Worm (Caenorhabditis elegans) whole organism, young adult: ENCODE data around the gene glb-11.

Experiments
- B0035.1 ChIP-seq: sonication (generic microtip); optimal IDR thresholded peaks from 2 replicates; lab custom pipeline; 2016; ENCODE audit warnings: missing genetic modification characterization, mild to moderate bottlenecking, missing compliant biosample characterization, missing genotype, missing genetic modification reagents
- F23B12.7 ChIP-seq: sonication (generic microtip); optimal IDR thresholded peaks from 2 replicates; lab custom pipeline; 2017; ENCODE audit warnings: missing genetic modification characterization, mild to moderate bottlenecking, missing compliant biosample characterization, antibody characterized with exemption, moderate library complexity; ENCODE audit not compliant: insufficient read depth
- F33H1.4 ChIP-seq: fragments of 200-800 bp; sonication (Bioruptor generic); IDR thresholded peaks from 2 replicates; pipeline ENCODE4 v1.3.6; 2022; ENCODE audit warnings: missing genetic modification reagents, missing genetic modification characterization, missing compliant biosample characterization
- F49E8.2 ChIP-seq: sonication (generic microtip); optimal IDR thresholded peaks from 3 replicates; lab custom pipeline; 2017; ENCODE audit warnings: missing genetic modification characterization, mild to moderate bottlenecking, missing compliant biosample characterization, antibody characterized with exemption, moderate library complexity; ENCODE audit not compliant: insufficient read depth
- T07F8.4 ChIP-seq: sonication (generic microtip); optimal IDR thresholded peaks from 2 replicates; lab custom pipeline; 2016; ENCODE audit warnings: mild to moderate bottlenecking, missing genetic modification characterization, moderate library complexity, missing compliant biosample characterization
- Y53F4B.3 ChIP-seq: fragments of 200-800 bp; sonication (Bioruptor generic); IDR thresholded peaks from 2 replicates; pipeline ENCODE4 v1.3.6; 2022; ENCODE audit warnings: missing genetic modification reagents, missing genetic modification characterization, missing compliant biosample characterization
- Y56A3A.18 ChIP-seq: fragments of 200-800 bp; sonication (Bioruptor generic); IDR thresholded peaks from 2 replicates; pipeline ENCODE4 v1.3.6; 2022; ENCODE audit warnings: missing genetic modification reagents, missing genetic modification characterization, missing compliant biosample characterization
- Y95B8A.8 ChIP-seq: fragments of 200-800 bp; sonication (Bioruptor generic); IDR thresholded peaks from 2 replicates; pipeline ENCODE4 v1.3.6; 2022; ENCODE audit warnings: missing genetic modification reagents, missing genetic modification characterization, missing compliant biosample characterization
- ama-1 ChIP-seq, 3 experiments: fragments of 150-350 bp in 1 of 3; sonication (generic microtip) in 2 of 3; optimal IDR thresholded peaks; 2 replicates each; lab custom pipeline; 2014 to 2018; ENCODE audit warnings: missing biosample characterization in 2 of 3, missing genetic modification characterization in 2 of 3, missing genetic modification reagents in 2 of 3
- attf-5 ChIP-seq: fragments of 200-800 bp; sonication (Bioruptor generic); optimal IDR thresholded peaks from 2 replicates; lab custom pipeline; 2018; ENCODE audit warnings: mild to moderate bottlenecking, missing genetic modification characterization, missing compliant biosample characterization
- ccch-3 ChIP-seq: fragments of 200-800 bp; sonication (Bioruptor generic); optimal IDR thresholded peaks from 2 replicates; lab custom pipeline; 2018; ENCODE audit warnings: mild to moderate bottlenecking, missing genetic modification characterization, missing compliant biosample characterization
- cebp-1 ChIP-seq, 2 experiments: fragments of 200-800 bp in 1 of 2; sonication (Bioruptor generic) in 1 of 2; sonication (generic microtip) in 1 of 2; IDR thresholded peaks in 1 of 2; optimal IDR thresholded peaks in 1 of 2; 2 replicates each; pipeline versions ENCODE4 v1.3.6 to Lab custom; 2017 to 2022; ENCODE audit warnings: missing compliant biosample characterization in 2 of 2, missing genetic modification characterization in 2 of 2, mild to moderate bottlenecking in 1 of 2, missing genetic modification reagents in 1 of 2, moderate library complexity in 1 of 2
- ceh-27 ChIP-seq: fragments of 200-800 bp; sonication (Bioruptor generic); optimal IDR thresholded peaks from 2 replicates; lab custom pipeline; 2018; ENCODE audit warnings: mild to moderate bottlenecking, missing genetic modification characterization, moderate library complexity, missing compliant biosample characterization
- ceh-79 ChIP-seq: sonication (generic microtip); optimal IDR thresholded peaks from 2 replicates; lab custom pipeline; 2017; ENCODE audit warnings: mild to moderate bottlenecking, missing genetic modification characterization, missing compliant biosample characterization
- ceh-91 ChIP-seq: fragments of 200-800 bp; sonication (Bioruptor generic); IDR thresholded peaks from 2 replicates; pipeline ENCODE4 v1.3.6; 2022; ENCODE audit warnings: missing genetic modification reagents, missing genetic modification characterization, missing compliant biosample characterization
- dox-1 ChIP-seq: fragments of 200-800 bp; sonication (Bioruptor generic); IDR thresholded peaks from 2 replicates; pipeline ENCODE4 v1.3.6; 2022; ENCODE audit warnings: missing genetic modification reagents, missing genetic modification characterization, missing compliant biosample characterization
- dpff-1 ChIP-seq: sonication (generic microtip); optimal IDR thresholded peaks from 2 replicates; lab custom pipeline; 2017; ENCODE audit warnings: mild to moderate bottlenecking, missing genetic modification characterization, missing compliant biosample characterization
- egl-18 ChIP-seq: fragments of 200-800 bp; sonication (Bioruptor generic); IDR thresholded peaks from 2 replicates; pipeline ENCODE4 v1.3.6; 2022; ENCODE audit warnings: missing genetic modification reagents, missing genetic modification characterization, missing compliant biosample characterization
- egrh-3 ChIP-seq: fragments of 200-800 bp; sonication (Bioruptor generic); IDR thresholded peaks from 2 replicates; pipeline ENCODE4 v1.3.6; 2022; ENCODE audit warnings: missing genetic modification reagents, missing genetic modification characterization, missing compliant biosample characterization
- fkh-3 ChIP-seq: sonication (generic microtip); optimal IDR thresholded peaks from 2 replicates; lab custom pipeline; 2016; ENCODE audit warnings: mild to moderate bottlenecking, missing genetic modification characterization, missing compliant biosample characterization
- gei-17 ChIP-seq: fragments of 200-800 bp; sonication (Bioruptor generic); optimal IDR thresholded peaks from 2 replicates; lab custom pipeline; 2018; ENCODE audit warnings: mild to moderate bottlenecking, missing genetic modification characterization, missing compliant biosample characterization
- hlh-12 ChIP-seq: sonication (generic microtip); optimal IDR thresholded peaks from 2 replicates; lab custom pipeline; 2016; ENCODE audit warnings: missing genetic modification characterization, missing compliant biosample characterization
- hmg-20 ChIP-seq: fragments of 200-800 bp; sonication (Bioruptor generic); IDR thresholded peaks from 2 replicates; pipeline ENCODE4 v1.3.6; 2022; ENCODE audit warnings: missing genetic modification reagents, missing genetic modification characterization, missing compliant biosample characterization
- hrde-1 ChIP-seq: sonication (generic microtip); optimal IDR thresholded peaks from 2 replicates; lab custom pipeline; 2016; ENCODE audit warnings: missing genetic modification characterization, mild to moderate bottlenecking, missing compliant biosample characterization, moderate library complexity, missing genotype, missing genetic modification reagents, borderline replicate concordance
- let-526 ChIP-seq: fragments of 200-800 bp; sonication (Bioruptor generic); IDR thresholded peaks from 2 replicates; pipeline ENCODE4 v1.3.6; 2022; ENCODE audit warnings: missing genetic modification reagents, missing genetic modification characterization, missing compliant biosample characterization
- let-607 ChIP-seq, 2 experiments: fragments of 200-800 bp in 1 of 2; sonication (Bioruptor generic) in 1 of 2; sonication (generic microtip) in 1 of 2; optimal IDR thresholded peaks; 2 replicates each; lab custom pipeline; 2016 to 2018; ENCODE audit warnings: mild to moderate bottlenecking in 2 of 2, missing compliant biosample characterization in 2 of 2, missing genetic modification characterization in 2 of 2, moderate library complexity in 2 of 2, missing genotype in 1 of 2
- lin-54 ChIP-seq: fragments of 200-800 bp; sonication (Bioruptor generic); optimal IDR thresholded peaks from 2 replicates; lab custom pipeline; 2018; ENCODE audit warnings: mild to moderate bottlenecking, missing genetic modification characterization, missing compliant biosample characterization
- lir-1 ChIP-seq: fragments of 200-800 bp; sonication (Bioruptor generic); conservative IDR thresholded peaks from 2 replicates; pipeline ENCODE4 v1.3.6; 2022; ENCODE audit warnings: missing genetic modification reagents, missing genetic modification characterization, missing compliant biosample characterization
- lsl-1 ChIP-seq: fragments of 200-800 bp; sonication (Bioruptor generic); optimal IDR thresholded peaks from 2 replicates; lab custom pipeline; 2018; ENCODE audit warnings: mild to moderate bottlenecking, missing genetic modification characterization, moderate library complexity, missing compliant biosample characterization
- madf-3 ChIP-seq: fragments of 200-800 bp; sonication (Bioruptor generic); IDR thresholded peaks from 2 replicates; pipeline ENCODE4 v1.3.6; 2022; ENCODE audit warnings: missing genetic modification reagents, missing genetic modification characterization, missing compliant biosample characterization
- madf-6 ChIP-seq: fragments of 200-800 bp; sonication (Bioruptor generic); IDR thresholded peaks from 2 replicates; pipeline ENCODE4 v1.3.6; 2022; ENCODE audit warnings: missing genetic modification reagents, missing genetic modification characterization, missing compliant biosample characterization
- madf-8 ChIP-seq: fragments of 200-800 bp; sonication (Bioruptor generic); conservative IDR thresholded peaks from 2 replicates; pipeline ENCODE4 v1.3.6; 2022; ENCODE audit warnings: missing genetic modification reagents, missing genetic modification characterization, missing compliant biosample characterization
- mel-28 ChIP-seq: sonication (generic microtip); optimal IDR thresholded peaks from 2 replicates; lab custom pipeline; 2016; ENCODE audit warnings: borderline replicate concordance, mild to moderate bottlenecking, missing genetic modification characterization, missing compliant biosample characterization
- nfya-1 ChIP-seq: sonication (generic microtip); optimal IDR thresholded peaks from 2 replicates; lab custom pipeline; 2017; ENCODE audit warnings: antibody characterized with exemption, missing compliant biosample characterization, missing genetic modification characterization, borderline replicate concordance; ENCODE audit not compliant: insufficient read depth
- nfyb-1 ChIP-seq: fragments of 200-800 bp; sonication (Bioruptor generic); IDR thresholded peaks from 2 replicates; pipeline ENCODE4 v1.3.6; 2022; ENCODE audit warnings: missing genetic modification reagents, missing genetic modification characterization, missing compliant biosample characterization
- nhr-179 ChIP-seq: sonication (generic microtip); optimal IDR thresholded peaks from 2 replicates; lab custom pipeline; 2016; ENCODE audit warnings: mild to moderate bottlenecking, missing genetic modification characterization, missing compliant biosample characterization
- nhr-90 ChIP-seq: sonication (generic microtip); optimal IDR thresholded peaks from 2 replicates; lab custom pipeline; 2016; ENCODE audit warnings: missing genotype, mild to moderate bottlenecking, missing genetic modification characterization, missing compliant biosample characterization
- pha-4 ChIP-seq: fragments of 150-350 bp; sonication (generic microtip); optimal IDR thresholded peaks from 2 replicates; lab custom pipeline; 2014; ENCODE audit warnings: missing biosample characterization, missing genetic modification reagents, missing genetic modification characterization
- rcor-1 ChIP-seq: fragments of 200-800 bp; sonication (Bioruptor generic); IDR thresholded peaks from 2 replicates; pipeline ENCODE4 v1.3.6; 2022; ENCODE audit warnings: missing genetic modification reagents, missing genetic modification characterization, missing compliant biosample characterization
- snpc-1.1 ChIP-seq: sonication (generic microtip); optimal IDR thresholded peaks from 2 replicates; lab custom pipeline; 2017; ENCODE audit warnings: missing genetic modification characterization, mild to moderate bottlenecking, missing compliant biosample characterization, antibody characterized with exemption, moderate library complexity, missing genotype, missing genetic modification reagents; ENCODE audit not compliant: insufficient read depth
- unc-130 ChIP-seq: sonication (generic microtip); optimal IDR thresholded peaks from 2 replicates; lab custom pipeline; 2016; ENCODE audit warnings: missing genetic modification reagents, missing genetic modification characterization, missing compliant biosample characterization
- zfh-2 ChIP-seq: fragments of 200-800 bp; sonication (Bioruptor generic); conservative IDR thresholded peaks from 2 replicates; pipeline ENCODE4 v1.3.6; 2022; ENCODE audit warnings: missing genetic modification reagents, missing genetic modification characterization, missing compliant biosample characterization
- zim-3 ChIP-seq: sonication (generic microtip); optimal IDR thresholded peaks from 2 replicates; lab custom pipeline; 2017; ENCODE audit warnings: mild to moderate bottlenecking, missing genetic modification characterization, moderate library complexity, missing compliant biosample characterization
- ztf-18 ChIP-seq: sonication (generic microtip); optimal IDR thresholded peaks from 2 replicates; lab custom pipeline; 2016; ENCODE audit warnings: missing genotype, mild to moderate bottlenecking, missing genetic modification characterization, missing compliant biosample characterization
- ztf-25 ChIP-seq: fragments of 200-800 bp; sonication (Bioruptor generic); IDR thresholded peaks from 2 replicates; pipeline ENCODE4 v1.3.6; 2022; ENCODE audit warnings: missing genetic modification reagents, missing genetic modification characterization, missing compliant biosample characterization
- ztf-3 ChIP-seq: fragments of 200-800 bp; sonication (Bioruptor generic); optimal IDR thresholded peaks from 2 replicates; lab custom pipeline; 2018; ENCODE audit warnings: mild to moderate bottlenecking, missing genetic modification characterization, missing compliant biosample characterization

The glb-11 gene

DNA sequence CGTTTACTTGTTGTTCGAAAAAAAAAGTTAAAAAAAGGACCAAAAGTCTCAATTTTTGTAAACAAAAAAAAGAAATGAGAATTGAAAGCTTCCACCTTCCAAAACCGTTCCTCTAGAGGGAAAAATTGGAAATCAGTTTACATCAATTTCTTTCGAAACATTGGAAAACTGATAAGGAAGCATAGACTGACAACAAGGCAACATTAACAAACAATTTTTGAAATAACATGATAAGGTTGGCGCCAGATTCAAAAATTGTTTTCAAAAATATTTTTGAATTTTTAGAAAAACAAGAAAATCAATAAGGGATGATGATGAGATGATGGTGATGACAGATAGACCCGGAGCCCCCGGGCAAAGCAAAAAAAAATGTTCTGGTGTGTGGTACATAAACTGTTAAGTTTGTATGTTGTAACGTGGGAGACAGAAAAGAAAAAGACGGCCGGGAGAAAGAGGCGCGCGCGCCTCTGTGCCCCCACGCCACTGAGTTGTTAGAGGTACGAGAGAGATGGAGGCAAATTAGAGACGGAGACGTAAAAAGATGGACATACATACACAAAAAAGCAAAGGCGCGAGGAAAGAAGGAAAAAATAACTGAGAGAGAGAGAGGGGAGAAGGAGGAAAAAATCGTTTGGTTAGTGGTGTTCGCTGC lies 11.9 kb downstream of the glb-11 start (continued):
- peak; percentile 25; the same call in 1 of the 2 replicates for TF ChIP-seq cebp-1 (GFP tag; IDR thresholded peaks at IDR 0.05; lab: Robert Waterston, UW)
- TF ChIP-seq cebp-1 (tag; optimal IDR thresholded peaks at IDR 0.05; lab: Kevin White, UChicago) = peak; percentile 67
- TF ChIP-seq ztf-25 (GFP tag; lab: Robert Waterston, UW) = no peak
- no peak for TF ChIP-seq gei-17
- TF ChIP-seq nfyb-1 (GFP tag; lab: Robert Waterston, UW) = peak; percentile 63; the same call in 1 of the 2 replicates
- TF ChIP-seq unc-130 (GFP tag; lab: Kevin White, UChicago) = no peak
- TF ChIP-seq F49E8.2 (tag; lab: Kevin White, UChicago) = no peak
- no peak for TF ChIP-seq nhr-179 (tag; lab: Kevin White, UChicago)
- peak; percentile 88 for TF ChIP-seq zfh-2
- peak; percentile 37 for TF ChIP-seq lin-54 (GFP tag; lab: Kevin White, UChicago)
- no peak for TF ChIP-seq lir-1
- TF ChIP-seq egl-18 (GFP tag; lab: Robert Waterston, UW) = no peak
- TF ChIP-seq attf-5 = peak; percentile 77
- TF ChIP-seq nhr-90 (tag; lab: Kevin White, UChicago) = no peak
- TF ChIP-seq T07F8.4 = no peak
- TF ChIP-seq madf-8 (GFP tag; lab: Robert Waterston, UW) = no peak
- TF ChIP-seq pha-4 (tag; lab: Kevin White, UChicago) = no peak
- no peak for TF ChIP-seq zim-3 (tag; lab: Kevin White, UChicago)
- TF ChIP-seq Y95B8A.8 (GFP tag; lab: Robert Waterston, UW) = no peak
- no peak for TF ChIP-seq ama-1 (optimal IDR thresholded peaks at IDR 0.05; lab: Kevin White, UChicago)
- no peak for TF ChIP-seq ama-1 (GFP tag; optimal IDR thresholded peaks at IDR 0.05; lab: Kevin White, UChicago)
- peak; percentile 15 for TF ChIP-seq ceh-27 (GFP tag; lab: Kevin White, UChicago)
- no peak for TF ChIP-seq lsl-1 (GFP tag; lab: Kevin White, UChicago)
- no peak for TF ChIP-seq nfya-1
- TF ChIP-seq hrde-1 (tag; lab: Kevin White, UChicago) = no peak
- TF ChIP-seq F33H1.4 = no peak
- TF ChIP-seq ztf-18 (tag; lab: Kevin White, UChicago) = peak; percentile 3
- TF ChIP-seq ztf-3 = no peak
- 0 out of 2 replicates have a peak, but pooled peaks have one; percentile 24 for TF ChIP-seq madf-6 (GFP tag; lab: Robert Waterston, UW)
- TF ChIP-seq Y56A3A.18 (GFP tag; lab: Robert Waterston, UW) = no peak
- no peak for TF ChIP-seq dpff-1 (tag; lab: Kevin White, UChicago)
- no peak for TF ChIP-seq ceh-91 (GFP tag; lab: Robert Waterston, UW)
- no peak for TF ChIP-seq Y53F4B.3 (GFP tag; lab: Robert Waterston, UW)
- peak; percentile 75 for TF ChIP-seq dox-1 (GFP tag; lab: Robert Waterston, UW)
- TF ChIP-seq ccch-3 (GFP tag; lab: Kevin White, UChicago) = no peak
- TF ChIP-seq hmg-20 (GFP tag; lab: Robert Waterston, UW) = no peak
- peak in 1 of 2 experiments; percentile 49 for TF ChIP-seq let-607 (tag; optimal IDR thresholded peaks at IDR 0.05; lab: Kevin White, UChicago)
- no peak for TF ChIP-seq egrh-3 (GFP tag; lab: Robert Waterston, UW)
- TF ChIP-seq fkh-3 = no peak
- TF ChIP-seq rcor-1 = no peak
- TF ChIP-seq snpc-1.1 (tag; lab: Kevin White, UChicago) = no peak
- TF ChIP-seq F23B12.7 = no peak
- no peak for TF ChIP-seq madf-3 (GFP tag; lab: Robert Waterston, UW)
- TF ChIP-seq ceh-79 (tag; lab: Kevin White, UChicago) = no peak
- TF ChIP-seq mel-28 = no peak
- no peak for TF ChIP-seq hlh-12 (tag; lab: Kevin White, UChicago)
- TF ChIP-seq B0035.1 = no peak
- TF ChIP-seq let-526 (GFP tag; lab: Robert Waterston, UW) = no peak
